Fruit fly (Drosophila melanogaster) whole organism, embryonic: ENCODE measurements around the gene CG7766.

Source experiments
- CG7357 ChIP-seq: fragments of 200-800 bp; sonication (Bioruptor generic); IDR thresholded peaks from 3 replicates; pipeline ENCODE4 v1.3.6; 2022; ENCODE audit warnings: missing biosample characterization, missing genetic modification characterization
- br ChIP-seq: fragments of >200 bp; optimal IDR thresholded peaks from 2 replicates; lab custom pipeline; 2017

DNA sequence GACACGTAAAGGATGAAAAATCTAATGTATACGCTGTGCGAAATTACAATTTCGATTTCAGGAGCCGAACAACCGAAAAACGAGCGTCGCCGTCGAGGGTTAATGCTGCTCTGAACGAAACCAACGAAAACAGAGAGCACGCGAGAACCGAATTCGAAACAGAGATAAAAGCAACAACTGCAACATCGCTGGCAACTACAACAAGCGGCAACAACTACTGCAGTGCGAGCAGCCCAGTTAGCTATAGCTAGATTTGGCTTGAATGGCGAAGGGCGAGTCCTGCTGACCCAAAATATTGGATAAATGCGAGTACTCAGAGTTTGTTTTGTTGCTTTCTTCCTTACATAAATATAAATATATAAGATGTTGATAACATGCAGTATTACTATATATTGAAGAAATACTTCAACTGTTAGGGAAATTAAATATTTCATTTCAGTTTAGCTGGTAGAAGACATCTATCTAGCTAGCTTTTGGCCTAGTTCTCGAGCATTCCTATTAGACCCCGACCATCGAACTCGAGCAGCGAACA, 31.4 kb upstream of the CG7766 start, which contains the start of gene fend:
- TF ChIP-seq CG7357 (GFP tag; lab: Robert Waterston, UW) = no peak
- no peak for TF ChIP-seq br (lab: Kevin White, UChicago)
